Worm (Caenorhabditis elegans) whole organism, L3 larva: ENCODE results near the gene F58F12.2.

Experiments
- elt-2 ChIP-seq: sonication (generic microtip); optimal IDR thresholded peaks from 2 replicates; lab custom pipeline; 2016; ENCODE audit warnings: missing genetic modification reagents, mild to moderate bottlenecking, missing genetic modification characterization, missing compliant biosample characterization
- hmg-11 ChIP-seq: sonication (generic microtip); optimal IDR thresholded peaks from 2 replicates; lab custom pipeline; 2016; ENCODE audit warnings: missing genetic modification characterization, missing compliant biosample characterization
- nhr-77 ChIP-seq: fragments of 150-350 bp; optimal IDR thresholded peaks from 2 replicates; lab custom pipeline; 2014; ENCODE audit warnings: missing biosample characterization, missing genetic modification characterization

ce11 chrII:6358905-6359304 is 28.9 kb downstream of the F58F12.2 start, which contains the start of gene C32D5.12:
- TF ChIP-seq hmg-11 (tag; lab: Kevin White, UChicago): no peak
- TF ChIP-seq nhr-77 (tag; lab: Kevin White, UChicago): no peak
- TF ChIP-seq elt-2 (tag; lab: Kevin White, UChicago): no peak
